Worm (Caenorhabditis elegans) whole organism, L4 larva: ENCODE data around the gene fipr-15.

Source experiments
- arid-1 ChIP-seq: fragments of 200-800 bp; sonication (Bioruptor generic); conservative IDR thresholded peaks from 2 replicates; pipeline ENCODE4 v1.3.6; 2022; ENCODE audit warnings: missing genetic modification reagents, missing genetic modification characterization, missing compliant biosample characterization
- dpl-1 ChIP-seq: fragments of 150-350 bp; optimal IDR thresholded peaks from 2 replicates; lab custom pipeline; 2014; ENCODE audit warnings: missing biosample characterization, missing genetic modification reagents, missing genetic modification characterization
- nhr-76 ChIP-seq: fragments of 150-350 bp; optimal IDR thresholded peaks from 2 replicates; lab custom pipeline; 2014; ENCODE audit warnings: missing biosample characterization, missing genetic modification characterization

DNA sequence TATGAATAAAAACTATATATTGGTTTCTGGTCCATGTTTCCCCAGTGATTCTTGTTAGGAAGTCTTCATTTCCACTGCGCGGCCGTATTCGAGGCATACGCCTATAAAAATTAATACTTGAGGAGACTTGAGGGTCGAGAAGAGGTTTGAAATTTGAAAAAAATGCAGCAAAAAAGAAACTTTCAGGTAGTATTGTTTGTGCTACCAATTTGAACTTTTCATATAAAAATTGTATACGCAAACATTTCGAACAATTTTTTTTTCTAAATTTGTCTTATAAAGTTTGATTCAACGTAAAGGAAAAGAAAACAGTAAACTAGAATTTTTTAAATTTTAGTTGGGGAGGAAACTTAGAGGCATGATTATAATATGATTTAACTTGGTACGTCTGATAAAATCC is 28.5 kb upstream of the fipr-15 start, which contains the start of gene T11G6.4:
- TF ChIP-seq arid-1 (GFP tag; lab: Robert Waterston, UW) (no peak), dpl-1 (GFP tag; lab: Kevin White, UChicago) (no peak), nhr-76 (tag; lab: Kevin White, UChicago) (no peak)
